Worm (Caenorhabditis elegans): ENCODE data around the gene Y53C12A.11.

DNA sequence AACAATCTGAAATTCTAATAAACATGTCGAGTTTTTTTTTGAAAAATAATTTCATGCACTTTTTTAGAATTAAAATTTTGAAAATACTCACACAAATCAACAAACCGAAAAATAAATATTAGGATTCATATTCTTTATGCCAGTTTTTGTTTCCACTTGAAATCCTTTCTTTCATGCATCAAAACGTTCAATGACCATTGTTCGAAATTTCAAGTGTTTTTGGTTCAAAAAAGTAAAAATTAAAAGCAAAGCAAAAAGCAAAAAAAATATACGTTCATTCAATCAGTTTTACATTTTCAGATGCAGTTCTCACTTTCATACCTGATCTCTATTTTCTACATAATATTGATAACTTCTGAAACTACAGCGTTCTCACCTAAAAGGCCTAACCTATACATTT, 35.2 kb upstream of the Y53C12A.11 start, which contains the start of gene ZK1321.1:
- TF ChIP-seq nhr-77 (tag; optimal IDR thresholded peaks at IDR 0.05): no peak
- no peak for TF ChIP-seq lin-15B (tag; optimal IDR thresholded peaks at IDR 0.05)
- no peak for TF ChIP-seq ceh-28 (tag; optimal IDR thresholded peaks at IDR 0.05)
- no peak for TF ChIP-seq nhr-237 (tag; optimal IDR thresholded peaks at IDR 0.05)
- no peak for TF ChIP-seq zag-1 (tag; optimal IDR thresholded peaks at IDR 0.05)
- TF ChIP-seq fos-1 (tag; optimal IDR thresholded peaks at IDR 0.05): no peak

Data from whole organism, L4 larva.